Worm (Caenorhabditis elegans) whole organism, L4/young adult: Measurements from ENCODE around the gene rde-12.

Experiments used
- W03F9.2 ChIP-seq: fragments of 150-350 bp; optimal IDR thresholded peaks from 2 replicates; lab custom pipeline; 2014; ENCODE audit warnings: missing biosample characterization, missing genetic modification characterization
- dao-5 ChIP-seq: sonication (generic microtip); optimal IDR thresholded peaks from 2 replicates; lab custom pipeline; 2016; ENCODE audit warnings: missing genotype, missing genetic modification characterization, moderate library complexity, missing compliant biosample characterization
- him-1 ChIP-seq: sonication (generic microtip); optimal IDR thresholded peaks from 2 replicates; lab custom pipeline; 2016; ENCODE audit warnings: missing genotype, missing genetic modification reagents, missing genetic modification characterization, missing compliant biosample characterization

rde-12 gene

ce11 chrV:13665089-13665488 is at the start of gene rde-12:
Gene rde-12 (plus strand): TSS chrV:13665389.
- TF ChIP-seq dao-5 (tag; lab: Kevin White, UChicago) (no peak), W03F9.2 (no peak), him-1 (tag; lab: Kevin White, UChicago) (no peak)

DNA sequence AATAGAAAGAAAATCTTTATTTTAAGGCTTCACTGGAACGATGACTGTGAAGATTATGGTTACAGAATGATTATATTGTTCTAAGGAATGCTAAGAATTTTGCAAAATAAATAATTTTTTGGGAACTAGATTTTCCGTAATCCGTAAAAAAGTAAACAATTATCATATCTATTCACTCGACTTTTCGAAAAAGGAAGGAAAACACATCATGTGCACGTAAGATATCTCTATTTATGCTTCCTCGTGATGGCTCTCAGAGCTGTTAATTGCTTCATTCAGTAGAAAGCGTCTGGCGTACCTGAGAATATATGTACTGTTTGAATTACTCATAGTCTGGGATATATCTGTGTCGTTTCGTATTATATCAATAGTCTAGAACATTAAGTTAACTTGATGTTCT is 45.4 kb upstream of the rde-12 start, which contains the start of gene srd-11:
srd-11 (minus strand) TSS at position 101 of the 400 bp plus-strand sequence.
- TF ChIP-seq him-1 (tag; lab: Kevin White, UChicago) (no peak), W03F9.2 (no peak), dao-5 (tag; lab: Kevin White, UChicago) (no peak)

- TF ChIP-seq him-1 (tag; lab: Kevin White, UChicago) = no peak
- no peak for TF ChIP-seq dao-5 (tag; lab: Kevin White, UChicago)
- no peak for TF ChIP-seq W03F9.2
Measured at ce11 chrV:13620676-13621075, 44.5 kb upstream of the rde-12 start, which contains the start of gene F53F4.15. Gene F53F4.15 (plus strand): TSS chrV:13620976.

- no peak for TF ChIP-seq dao-5 (tag; lab: Kevin White, UChicago)
- TF ChIP-seq him-1 (tag; lab: Kevin White, UChicago) = no peak
- no peak for TF ChIP-seq W03F9.2
Measured at ce11 chrV:13621720-13622119, 43.5 kb upstream of the rde-12 start, which contains the start of gene F53F4.16. Gene F53F4.16 (minus strand): TSS chrV:13621820.

- TF ChIP-seq dao-5 (tag; lab: Kevin White, UChicago) = no peak
- no peak for TF ChIP-seq W03F9.2
- no peak for TF ChIP-seq him-1 (tag; lab: Kevin White, UChicago)
Measured at ce11 chrV:13624424-13624823, 40.8 kb upstream of the rde-12 start, which contains the start of gene F53F4.11. Gene F53F4.11 (minus strand): TSS chrV:13624524.

ce11 chrV:13625517-13626097 is 39.6 kb upstream of the rde-12 start, which contains the start of the genes nduv-2 and F53F4.12:
Gene nduv-2 (minus strand): TSS chrV:13625567.
Gene F53F4.12 (plus strand): TSS chrV:13626047.
- TF ChIP-seq him-1 (tag; lab: Kevin White, UChicago) = no peak
- TF ChIP-seq dao-5 (tag; lab: Kevin White, UChicago) = no peak
- TF ChIP-seq W03F9.2 = no peak

DNA sequence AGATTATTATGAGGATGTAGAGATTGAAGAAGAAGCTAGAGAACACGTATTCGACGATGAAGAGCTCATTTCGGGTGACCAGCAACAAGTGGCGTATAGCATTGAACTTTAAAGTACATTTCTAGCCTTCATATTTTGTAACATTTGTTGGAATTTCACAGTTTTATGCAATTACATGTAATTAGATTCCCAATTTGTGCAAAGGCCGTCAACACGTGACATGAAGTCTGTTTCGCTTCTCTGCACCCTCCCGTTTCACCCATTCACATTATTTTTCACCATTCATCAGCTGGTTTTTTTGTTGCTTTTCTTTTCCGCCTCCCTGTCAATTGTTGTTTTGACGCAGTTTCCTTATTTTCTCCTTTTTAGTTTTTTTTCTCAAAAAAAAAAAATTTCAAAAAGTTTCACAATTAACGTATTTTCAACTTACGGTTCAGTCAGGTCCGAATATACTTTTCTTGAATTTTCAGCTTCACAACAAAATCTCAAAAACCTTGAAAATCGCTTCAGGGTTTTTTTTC is 38.0 kb upstream of the rde-12 start, which contains the start of gene sde-2:
sde-2 (plus strand) TSS at position 471 of the 521 bp plus-strand sequence.
- TF ChIP-seq him-1 (tag; lab: Kevin White, UChicago) (no peak), W03F9.2 (no peak), dao-5 (tag; lab: Kevin White, UChicago) (no peak)

DNA sequence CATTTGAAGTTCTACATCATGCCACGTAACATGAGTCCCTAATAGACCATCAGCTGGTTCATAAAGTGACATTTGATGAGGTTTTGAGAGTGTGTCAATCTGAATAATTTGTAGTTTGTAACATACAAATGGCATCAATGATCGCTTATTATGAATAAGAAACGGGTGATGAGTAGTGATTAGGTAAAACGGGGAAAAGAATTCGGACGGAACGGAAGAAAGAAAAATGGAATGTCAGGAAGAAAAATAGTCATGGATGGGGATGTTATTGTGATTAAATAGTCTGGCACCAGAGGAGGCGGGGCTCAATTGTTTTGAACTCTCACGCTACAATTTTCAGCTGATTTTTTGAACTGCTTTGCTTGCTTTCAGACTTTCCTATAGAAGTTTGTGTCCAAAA is 31.0 kb upstream of the rde-12 start, which contains the start of gene H37A05.2:
H37A05.2 (minus strand) TSS at position 101 of the 400 bp plus-strand sequence.
- TF ChIP-seq W03F9.2 (no peak), him-1 (tag; lab: Kevin White, UChicago) (no peak), dao-5 (tag; lab: Kevin White, UChicago) (no peak)

- TF ChIP-seq him-1 (tag; lab: Kevin White, UChicago) = no peak
- no peak for TF ChIP-seq W03F9.2
- no peak for TF ChIP-seq dao-5 (tag; lab: Kevin White, UChicago)
Measured at ce11 chrV:13636411-13636810, 28.8 kb upstream of the rde-12 start.

ce11 chrV:13638040-13638439 is 27.1 kb upstream of the rde-12 start:
- TF ChIP-seq dao-5 (tag; lab: Kevin White, UChicago) (no peak), W03F9.2 (no peak), him-1 (tag; lab: Kevin White, UChicago) (no peak)

DNA sequence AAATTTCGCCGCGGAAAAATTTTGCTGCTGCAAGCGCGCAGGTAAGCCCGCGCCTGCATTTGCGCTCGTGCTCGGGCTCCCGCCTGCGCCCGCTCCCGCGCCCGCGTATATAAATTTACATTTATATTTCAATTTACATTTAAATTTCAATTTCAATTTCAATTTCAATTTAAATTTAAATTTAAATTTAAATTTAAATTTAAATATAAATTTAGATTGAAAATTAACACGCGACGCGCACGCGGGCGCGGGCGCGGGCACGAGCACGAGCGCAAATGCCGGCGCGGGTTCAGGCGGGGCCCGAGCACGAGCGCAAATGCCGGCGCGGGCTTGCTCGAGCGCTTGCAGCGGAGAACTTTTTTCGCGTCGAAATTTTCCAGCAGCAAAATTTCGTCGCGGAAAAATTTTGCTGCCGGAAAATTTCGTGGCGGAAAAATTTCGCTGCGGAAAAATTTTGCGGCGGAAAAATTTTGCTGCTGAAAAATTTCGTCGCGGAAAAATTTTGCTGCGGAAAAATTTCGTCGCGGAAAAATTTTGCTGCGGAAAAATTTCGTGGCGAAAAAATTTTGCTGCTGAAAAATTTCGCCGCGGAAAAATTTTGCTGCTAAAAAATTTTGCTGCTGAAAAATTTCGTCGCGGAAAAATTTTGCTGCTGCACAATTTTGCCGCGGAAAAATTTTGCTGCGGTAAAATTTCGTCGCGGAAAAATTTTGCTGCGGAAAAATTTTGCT is 19.2 kb upstream of the rde-12 start:
- TF ChIP-seq dao-5 (tag; lab: Kevin White, UChicago) (no peak), W03F9.2 (no peak), him-1 (tag; lab: Kevin White, UChicago) (no peak)

ce11 chrV:13647185-13647584 is 18.0 kb upstream of the rde-12 start:
- TF ChIP-seq dao-5 (tag; lab: Kevin White, UChicago) (no peak), him-1 (tag; lab: Kevin White, UChicago) (no peak), W03F9.2 (no peak)

DNA sequence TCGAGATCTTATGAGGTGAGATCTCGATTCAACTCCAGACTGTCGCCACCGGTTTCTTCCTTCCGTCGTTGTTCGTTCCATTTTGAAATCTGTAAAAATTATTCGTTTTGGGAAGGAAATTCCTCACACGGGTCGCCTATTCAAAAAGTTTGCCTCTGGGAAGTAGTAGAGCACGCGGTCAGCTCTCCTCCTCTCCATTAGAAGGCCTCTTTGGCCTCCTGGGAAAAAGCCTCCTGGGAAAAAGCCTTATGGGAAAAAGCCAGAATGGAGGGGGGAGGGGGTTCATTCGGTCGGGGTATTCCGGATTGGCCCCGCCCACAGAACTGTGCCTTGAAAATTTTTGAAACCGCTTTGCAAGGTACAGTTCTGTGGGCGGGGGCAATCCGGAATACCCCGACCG is 17.6 kb upstream of the rde-12 start:
- TF ChIP-seq him-1 (tag; lab: Kevin White, UChicago) (no peak), dao-5 (tag; lab: Kevin White, UChicago) (no peak), W03F9.2 (no peak)
